Worm (Caenorhabditis elegans) whole organism, L2 larva: ENCODE measurements around the gene alkb-8.

ENCODE experiments used
- C34F6.9 ChIP-seq: fragments of 150-350 bp; optimal IDR thresholded peaks from 2 replicates; lab custom pipeline; 2014; ENCODE audit warnings: missing biosample characterization, missing genetic modification characterization
- F13H6.1 ChIP-seq: sonication (generic microtip); optimal IDR thresholded peaks from 2 replicates; lab custom pipeline; 2016; ENCODE audit warnings: missing genetic modification characterization, missing compliant biosample characterization
- R02D3.7 ChIP-seq: fragments of 150-350 bp; optimal IDR thresholded peaks from 2 replicates; lab custom pipeline; 2014; ENCODE audit warnings: missing biosample characterization, missing genetic modification characterization
- Y55F3AM.14 ChIP-seq: fragments of 200-800 bp; sonication (Bioruptor generic); optimal IDR thresholded peaks from 2 replicates; lab custom pipeline; 2018; ENCODE audit warnings: mild to moderate bottlenecking, missing genetic modification characterization, missing compliant biosample characterization
- ZK546.5 ChIP-seq: sonication (generic microtip); optimal IDR thresholded peaks from 2 replicates; lab custom pipeline; 2017; ENCODE audit warnings: missing biosample characterization, missing genetic modification characterization
- alr-1 ChIP-seq: fragments of 150-350 bp; optimal IDR thresholded peaks from 2 replicates; lab custom pipeline; 2014; ENCODE audit warnings: missing biosample characterization, missing genetic modification characterization
- blmp-1 ChIP-seq: sonication (generic microtip); optimal IDR thresholded peaks from 2 replicates; lab custom pipeline; 2017; ENCODE audit warnings: missing genetic modification characterization, mild to moderate bottlenecking, missing compliant biosample characterization, antibody characterized with exemption, moderate library complexity; ENCODE audit not compliant: insufficient read depth
- ceh-82 ChIP-seq: fragments of 150-350 bp; optimal IDR thresholded peaks from 2 replicates; lab custom pipeline; 2014; ENCODE audit warnings: missing biosample characterization, missing genetic modification characterization
- crh-2 ChIP-seq: sonication (generic microtip); optimal IDR thresholded peaks from 2 replicates; lab custom pipeline; 2017; ENCODE audit warnings: missing biosample characterization, missing genetic modification characterization
- dmd-4 ChIP-seq: sonication (generic microtip); optimal IDR thresholded peaks from 2 replicates; lab custom pipeline; 2017; ENCODE audit warnings: missing biosample characterization, missing genetic modification characterization
- egl-27 ChIP-seq: sonication (generic microtip); optimal IDR thresholded peaks from 3 replicates; lab custom pipeline; 2017; ENCODE audit warnings: missing biosample characterization, missing genetic modification reagents, missing genetic modification characterization
- elt-1 ChIP-seq: fragments of 150-350 bp; optimal IDR thresholded peaks from 2 replicates; lab custom pipeline; 2014; ENCODE audit warnings: missing biosample characterization, missing genetic modification characterization
- elt-3 ChIP-seq: sonication (generic microtip); optimal IDR thresholded peaks from 2 replicates; lab custom pipeline; 2017; ENCODE audit warnings: missing biosample characterization, missing genetic modification characterization
- fos-1 ChIP-seq: fragments of 150-350 bp; optimal IDR thresholded peaks from 2 replicates; lab custom pipeline; 2014; ENCODE audit warnings: missing biosample characterization, missing genetic modification characterization
- gmeb-1 ChIP-seq: fragments of 150-350 bp; optimal IDR thresholded peaks from 2 replicates; lab custom pipeline; 2014; ENCODE audit warnings: missing biosample characterization, missing genetic modification characterization
- lin-11 ChIP-seq: fragments of 150-350 bp; sonication (generic microtip); optimal IDR thresholded peaks from 2 replicates; lab custom pipeline; 2014; ENCODE audit warnings: missing biosample characterization, missing genetic modification characterization, inconsistent platforms, mixed read lengths
- lin-13 ChIP-seq: fragments of 150-350 bp; optimal IDR thresholded peaks from 2 replicates; lab custom pipeline; 2014; ENCODE audit warnings: missing biosample characterization, missing genetic modification reagents, missing genetic modification characterization
- lin-39 ChIP-seq: fragments of 150-350 bp; optimal IDR thresholded peaks from 2 replicates; lab custom pipeline; 2014; ENCODE audit warnings: missing biosample characterization, missing genetic modification reagents, missing genetic modification characterization
- lsy-2 ChIP-seq, 2 experiments: fragments of 150-350 bp in 1 of 2; sonication (generic microtip) in 1 of 2; optimal IDR thresholded peaks; 2 replicates each; lab custom pipeline; 2014 to 2017; ENCODE audit warnings: missing biosample characterization in 2 of 2, missing genetic modification characterization in 2 of 2
- mab-5 ChIP-seq: fragments of 150-350 bp; optimal IDR thresholded peaks from 2 replicates; lab custom pipeline; 2014; ENCODE audit warnings: missing biosample characterization, missing genetic modification characterization
- mbf-1 ChIP-seq: sonication (generic microtip); optimal IDR thresholded peaks from 2 replicates; lab custom pipeline; 2017; ENCODE audit warnings: missing biosample characterization, missing genetic modification characterization
- mdl-1 ChIP-seq, 2 experiments: fragments of 150-350 bp in 1 of 2; sonication (generic microtip) in 1 of 2; optimal IDR thresholded peaks; 2 replicates each; lab custom pipeline; 2017; ENCODE audit warnings: missing biosample characterization in 2 of 2, missing genetic modification characterization in 2 of 2
- nhr-10 ChIP-seq: sonication (generic microtip); optimal IDR thresholded peaks from 2 replicates; lab custom pipeline; 2017; ENCODE audit warnings: missing biosample characterization, missing genetic modification characterization
- nhr-11 ChIP-seq: fragments of 150-350 bp; optimal IDR thresholded peaks from 2 replicates; lab custom pipeline; 2014; ENCODE audit warnings: missing biosample characterization, missing genetic modification characterization
- nhr-12 ChIP-seq: fragments of 150-350 bp; optimal IDR thresholded peaks from 2 replicates; lab custom pipeline; 2014; ENCODE audit warnings: missing biosample characterization, missing genetic modification characterization
- nhr-129 ChIP-seq: fragments of 150-350 bp; optimal IDR thresholded peaks from 2 replicates; lab custom pipeline; 2014; ENCODE audit warnings: missing biosample characterization, missing genetic modification characterization
- nhr-21 ChIP-seq: fragments of 150-350 bp; optimal IDR thresholded peaks from 2 replicates; lab custom pipeline; 2014; ENCODE audit warnings: missing biosample characterization, missing genetic modification characterization
- nhr-237 ChIP-seq: fragments of 150-350 bp; optimal IDR thresholded peaks from 2 replicates; lab custom pipeline; 2014; ENCODE audit warnings: missing biosample characterization, missing genetic modification characterization
- nhr-6 ChIP-seq: fragments of 150-350 bp; optimal IDR thresholded peaks from 2 replicates; lab custom pipeline; 2014; ENCODE audit warnings: missing biosample characterization, missing genetic modification characterization
- nhr-77 ChIP-seq: fragments of 150-350 bp; optimal IDR thresholded peaks from 2 replicates; lab custom pipeline; 2014; ENCODE audit warnings: missing biosample characterization, missing genetic modification characterization
- peb-1 ChIP-seq: fragments of 150-350 bp; optimal IDR thresholded peaks from 2 replicates; lab custom pipeline; 2014; ENCODE audit warnings: missing biosample characterization, missing genetic modification characterization
- sem-4 ChIP-seq: fragments of 150-350 bp; optimal IDR thresholded peaks from 2 replicates; lab custom pipeline; 2014; ENCODE audit warnings: missing biosample characterization, missing genetic modification reagents, missing genetic modification characterization
- sma-3 ChIP-seq: sonication (generic microtip); optimal IDR thresholded peaks from 2 replicates; lab custom pipeline; 2016; ENCODE audit warnings: missing genetic modification reagents, missing genetic modification characterization, missing compliant biosample characterization
- sma-9 ChIP-seq, 2 experiments: fragments of 150-350 bp in 1 of 2; sonication (generic microtip) in 1 of 2; optimal IDR thresholded peaks; 2 replicates each; lab custom pipeline; 2014 to 2016; ENCODE audit warnings: missing genetic modification characterization in 2 of 2, mild to moderate bottlenecking in 1 of 2, missing biosample characterization in 1 of 2, missing compliant biosample characterization in 1 of 2, missing genetic modification reagents in 1 of 2, moderate library complexity in 1 of 2
- snpc-4 ChIP-seq: fragments of 150-350 bp; optimal IDR thresholded peaks from 2 replicates; lab custom pipeline; 2014; ENCODE audit warnings: missing biosample characterization, missing genetic modification characterization
- unc-39 ChIP-seq: fragments of 150-350 bp; optimal IDR thresholded peaks from 2 replicates; lab custom pipeline; 2014; ENCODE audit warnings: missing biosample characterization, missing genetic modification characterization
- unc-55 ChIP-seq: fragments of 150-350 bp; sonication (generic microtip); optimal IDR thresholded peaks from 3 replicates; lab custom pipeline; 2014; ENCODE audit warnings: missing biosample characterization, missing genetic modification reagents, missing genetic modification characterization
- unc-62 ChIP-seq: fragments of 150-350 bp; optimal IDR thresholded peaks from 2 replicates; lab custom pipeline; 2014; ENCODE audit warnings: missing biosample characterization, missing genetic modification reagents, missing genetic modification characterization
- zag-1 ChIP-seq: fragments of 150-350 bp; optimal IDR thresholded peaks from 2 replicates; lab custom pipeline; 2014; ENCODE audit warnings: missing biosample characterization, missing genetic modification characterization
- ztf-1 ChIP-seq: fragments of 200-800 bp; sonication (Bioruptor generic); conservative IDR thresholded peaks from 2 replicates; pipeline ENCODE4 v1.3.6; 2022; ENCODE audit warnings: missing genetic modification characterization, missing compliant biosample characterization
- ztf-11 ChIP-seq: sonication (generic microtip); optimal IDR thresholded peaks from 2 replicates; lab custom pipeline; 2017; ENCODE audit warnings: missing biosample characterization, missing genetic modification characterization
- ztf-4 ChIP-seq: fragments of 150-350 bp; optimal IDR thresholded peaks from 2 replicates; lab custom pipeline; 2014; ENCODE audit warnings: missing biosample characterization, missing genetic modification characterization

The alkb-8 gene

ce11 chrIII:3675480-3675879 is 33.6 kb upstream of the alkb-8 start:
- no peak for TF ChIP-seq elt-1
- TF ChIP-seq mdl-1 (tag; optimal IDR thresholded peaks at IDR 0.05; lab: Kevin White, UChicago), result no peak
- TF ChIP-seq nhr-11, result no peak
- TF ChIP-seq nhr-77, result no peak
- no peak for TF ChIP-seq lin-11 (tag; lab: Kevin White, UChicago)
- no peak for TF ChIP-seq nhr-237 (tag; lab: Kevin White, UChicago)
- no peak for TF ChIP-seq nhr-12 (tag; lab: Kevin White, UChicago)
- no peak for TF ChIP-seq ceh-82 (tag; lab: Kevin White, UChicago)
- no peak for TF ChIP-seq egl-27
- TF ChIP-seq nhr-6 (tag; lab: Kevin White, UChicago), result no peak
- no peak for TF ChIP-seq nhr-10 (tag; lab: Kevin White, UChicago)
- TF ChIP-seq nhr-129 (tag; lab: Kevin White, UChicago), result no peak
- no peak for TF ChIP-seq sma-3 (GFP tag; lab: Kevin White, UChicago)
- TF ChIP-seq, all 48 proteins: peak for 0

DNA sequence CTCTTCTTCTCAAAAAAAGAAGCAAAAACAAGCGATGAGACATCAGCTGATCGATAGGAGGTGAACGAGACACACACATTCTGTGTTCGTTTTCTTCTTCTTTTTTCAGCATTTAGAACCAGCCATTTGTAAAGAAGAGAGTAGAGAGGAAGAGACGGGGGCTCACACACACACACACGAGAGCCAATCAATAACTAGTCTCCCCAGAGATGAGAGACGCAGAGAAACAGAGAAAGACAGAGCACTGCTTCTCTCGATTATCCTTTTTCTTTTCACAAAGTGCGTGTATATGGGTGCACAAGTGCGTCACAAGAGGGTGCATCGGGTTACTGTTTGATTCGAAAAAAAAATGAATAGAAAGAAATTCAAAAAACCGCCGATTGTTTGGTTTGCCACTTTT is 31.8 kb upstream of the alkb-8 start:
- no peak for TF ChIP-seq nhr-77
- no peak for TF ChIP-seq ceh-82 (tag; lab: Kevin White, UChicago)
- peak; percentile 75 for TF ChIP-seq nhr-129 (tag; lab: Kevin White, UChicago)
- peak; percentile 36 for TF ChIP-seq nhr-21 (tag; lab: Kevin White, UChicago)
- peak; percentile 93 for TF ChIP-seq C34F6.9 (tag; lab: Kevin White, UChicago)
- TF ChIP-seq F13H6.1 (tag; lab: Kevin White, UChicago), result peak; percentile 83
- peak; percentile 90 for TF ChIP-seq mab-5 (tag; lab: Kevin White, UChicago)
- no peak for TF ChIP-seq lin-39 (tag; lab: Kevin White, UChicago)
- TF ChIP-seq sma-9 (GFP tag; optimal IDR thresholded peaks at IDR 0.05; lab: Kevin White, UChicago), result peak; percentile 81
- TF ChIP-seq sma-9 (tag; optimal IDR thresholded peaks at IDR 0.05; lab: Kevin White, UChicago), result no peak
- TF ChIP-seq mdl-1 (tag; optimal IDR thresholded peaks at IDR 0.05; lab: Kevin White, UChicago), result peak in 1 of 2 experiments; percentile 72
- peak; percentile 50 for TF ChIP-seq sem-4 (tag; lab: Kevin White, UChicago)
- TF ChIP-seq ztf-1, result no peak
- no peak for TF ChIP-seq gmeb-1
- TF ChIP-seq nhr-11, result no peak
- TF ChIP-seq lsy-2 (tag; optimal IDR thresholded peaks at IDR 0.05; lab: Kevin White, UChicago), result peak; percentile 47 to 84
- TF ChIP-seq alr-1 (tag; lab: Kevin White, UChicago), result no peak
- peak; percentile 71 for TF ChIP-seq ztf-4 (tag; lab: Kevin White, UChicago)
- no peak for TF ChIP-seq unc-39 (tag; lab: Kevin White, UChicago)
- TF ChIP-seq ZK546.5 (tag; lab: Kevin White, UChicago), result no peak
- TF ChIP-seq unc-55 (GFP tag; lab: Kevin White, UChicago), result peak; percentile 90
- TF ChIP-seq nhr-6 (tag; lab: Kevin White, UChicago), result no peak
- TF ChIP-seq unc-62 (GFP tag; lab: Kevin White, UChicago), result no peak
- no peak for TF ChIP-seq nhr-10 (tag; lab: Kevin White, UChicago)
- no peak for TF ChIP-seq fos-1
- no peak for TF ChIP-seq mbf-1 (tag; lab: Kevin White, UChicago)
- peak; percentile 59 for TF ChIP-seq lin-13 (GFP tag; lab: Kevin White, UChicago)
- TF ChIP-seq blmp-1, result no peak
- TF ChIP-seq lin-11 (tag; lab: Kevin White, UChicago), result no peak
- TF ChIP-seq snpc-4, result no peak
- TF ChIP-seq R02D3.7 (tag; lab: Kevin White, UChicago), result no peak
- TF ChIP-seq elt-1, result no peak
- TF ChIP-seq peb-1, result no peak
- no peak for TF ChIP-seq dmd-4 (tag; lab: Kevin White, UChicago)
- TF ChIP-seq sma-3 (GFP tag; lab: Kevin White, UChicago), result no peak
- peak; percentile 75 for TF ChIP-seq crh-2 (tag; lab: Kevin White, UChicago)
- no peak for TF ChIP-seq ztf-11
- no peak for TF ChIP-seq nhr-12 (tag; lab: Kevin White, UChicago)
- no peak for TF ChIP-seq nhr-237 (tag; lab: Kevin White, UChicago)
- TF ChIP-seq Y55F3AM.14 (GFP tag; lab: Kevin White, UChicago), result peak; percentile 58
- TF ChIP-seq egl-27, result peak; percentile 23
- TF ChIP-seq elt-3, result no peak
- TF ChIP-seq zag-1 (tag; lab: Kevin White, UChicago), result peak; percentile 67
